Worm (Caenorhabditis elegans) whole organism, L2 larva: ENCODE measurements around the gene math-3.
"Not testable (repeated sequence)": the region's sequence is repeated elsewhere in the genome, so short reads cannot be mapped to it uniquely, and the experiment has no call there.

Experiments
- C34F6.9 ChIP-seq: fragments of 150-350 bp; optimal IDR thresholded peaks from 2 replicates; lab custom pipeline; 2014; ENCODE audit warnings: missing biosample characterization, missing genetic modification characterization
- F13H6.1 ChIP-seq: sonication (generic microtip); optimal IDR thresholded peaks from 2 replicates; lab custom pipeline; 2016; ENCODE audit warnings: missing genetic modification characterization, missing compliant biosample characterization
- R02D3.7 ChIP-seq: fragments of 150-350 bp; optimal IDR thresholded peaks from 2 replicates; lab custom pipeline; 2014; ENCODE audit warnings: missing biosample characterization, missing genetic modification characterization
- alr-1 ChIP-seq: fragments of 150-350 bp; optimal IDR thresholded peaks from 2 replicates; lab custom pipeline; 2014; ENCODE audit warnings: missing biosample characterization, missing genetic modification characterization
- blmp-1 ChIP-seq: sonication (generic microtip); optimal IDR thresholded peaks from 2 replicates; lab custom pipeline; 2017; ENCODE audit warnings: missing genetic modification characterization, mild to moderate bottlenecking, missing compliant biosample characterization, antibody characterized with exemption, moderate library complexity; ENCODE audit not compliant: insufficient read depth
- ceh-82 ChIP-seq: fragments of 150-350 bp; optimal IDR thresholded peaks from 2 replicates; lab custom pipeline; 2014; ENCODE audit warnings: missing biosample characterization, missing genetic modification characterization
- crh-2 ChIP-seq: sonication (generic microtip); optimal IDR thresholded peaks from 2 replicates; lab custom pipeline; 2017; ENCODE audit warnings: missing biosample characterization, missing genetic modification characterization
- egl-27 ChIP-seq: sonication (generic microtip); optimal IDR thresholded peaks from 3 replicates; lab custom pipeline; 2017; ENCODE audit warnings: missing biosample characterization, missing genetic modification reagents, missing genetic modification characterization
- elt-1 ChIP-seq: fragments of 150-350 bp; optimal IDR thresholded peaks from 2 replicates; lab custom pipeline; 2014; ENCODE audit warnings: missing biosample characterization, missing genetic modification characterization
- fos-1 ChIP-seq: fragments of 150-350 bp; optimal IDR thresholded peaks from 2 replicates; lab custom pipeline; 2014; ENCODE audit warnings: missing biosample characterization, missing genetic modification characterization
- lin-11 ChIP-seq: fragments of 150-350 bp; sonication (generic microtip); optimal IDR thresholded peaks from 2 replicates; lab custom pipeline; 2014; ENCODE audit warnings: missing biosample characterization, missing genetic modification characterization, inconsistent platforms, mixed read lengths
- lin-13 ChIP-seq: fragments of 150-350 bp; optimal IDR thresholded peaks from 2 replicates; lab custom pipeline; 2014; ENCODE audit warnings: missing biosample characterization, missing genetic modification reagents, missing genetic modification characterization
- lsy-2 ChIP-seq, 2 experiments: fragments of 150-350 bp in 1 of 2; sonication (generic microtip) in 1 of 2; optimal IDR thresholded peaks; 2 replicates each; lab custom pipeline; 2014 to 2017; ENCODE audit warnings: missing biosample characterization in 2 of 2, missing genetic modification characterization in 2 of 2
- mab-5 ChIP-seq: fragments of 150-350 bp; optimal IDR thresholded peaks from 2 replicates; lab custom pipeline; 2014; ENCODE audit warnings: missing biosample characterization, missing genetic modification characterization
- mbf-1 ChIP-seq: sonication (generic microtip); optimal IDR thresholded peaks from 2 replicates; lab custom pipeline; 2017; ENCODE audit warnings: missing biosample characterization, missing genetic modification characterization
- mdl-1 ChIP-seq, 2 experiments: fragments of 150-350 bp in 1 of 2; sonication (generic microtip) in 1 of 2; optimal IDR thresholded peaks; 2 replicates each; lab custom pipeline; 2017; ENCODE audit warnings: missing biosample characterization in 2 of 2, missing genetic modification characterization in 2 of 2
- nhr-12 ChIP-seq: fragments of 150-350 bp; optimal IDR thresholded peaks from 2 replicates; lab custom pipeline; 2014; ENCODE audit warnings: missing biosample characterization, missing genetic modification characterization
- nhr-129 ChIP-seq: fragments of 150-350 bp; optimal IDR thresholded peaks from 2 replicates; lab custom pipeline; 2014; ENCODE audit warnings: missing biosample characterization, missing genetic modification characterization
- nhr-21 ChIP-seq: fragments of 150-350 bp; optimal IDR thresholded peaks from 2 replicates; lab custom pipeline; 2014; ENCODE audit warnings: missing biosample characterization, missing genetic modification characterization
- nhr-23 ChIP-seq: fragments of 150-350 bp; optimal IDR thresholded peaks from 2 replicates; lab custom pipeline; 2014; ENCODE audit warnings: missing biosample characterization, missing genetic modification reagents, missing genetic modification characterization
- nhr-237 ChIP-seq: fragments of 150-350 bp; optimal IDR thresholded peaks from 2 replicates; lab custom pipeline; 2014; ENCODE audit warnings: missing biosample characterization, missing genetic modification characterization
- nhr-25 ChIP-seq: fragments of 150-350 bp; sonication (generic microtip); optimal IDR thresholded peaks from 3 replicates; lab custom pipeline; 2014; ENCODE audit warnings: missing biosample characterization, missing genetic modification characterization
- nhr-6 ChIP-seq: fragments of 150-350 bp; optimal IDR thresholded peaks from 2 replicates; lab custom pipeline; 2014; ENCODE audit warnings: missing biosample characterization, missing genetic modification characterization
- peb-1 ChIP-seq: fragments of 150-350 bp; optimal IDR thresholded peaks from 2 replicates; lab custom pipeline; 2014; ENCODE audit warnings: missing biosample characterization, missing genetic modification characterization
- sem-4 ChIP-seq: fragments of 150-350 bp; optimal IDR thresholded peaks from 2 replicates; lab custom pipeline; 2014; ENCODE audit warnings: missing biosample characterization, missing genetic modification reagents, missing genetic modification characterization
- skn-1 ChIP-seq: sonication (generic microtip); optimal IDR thresholded peaks from 2 replicates; lab custom pipeline; 2017; ENCODE audit warnings: missing biosample characterization, missing genetic modification characterization
- sma-3 ChIP-seq: sonication (generic microtip); optimal IDR thresholded peaks from 2 replicates; lab custom pipeline; 2016; ENCODE audit warnings: missing genetic modification reagents, missing genetic modification characterization, missing compliant biosample characterization
- sma-9 ChIP-seq, 2 experiments: fragments of 150-350 bp in 1 of 2; sonication (generic microtip) in 1 of 2; optimal IDR thresholded peaks; 2 replicates each; lab custom pipeline; 2014 to 2016; ENCODE audit warnings: missing genetic modification characterization in 2 of 2, mild to moderate bottlenecking in 1 of 2, missing biosample characterization in 1 of 2, missing compliant biosample characterization in 1 of 2, missing genetic modification reagents in 1 of 2, moderate library complexity in 1 of 2
- unc-39 ChIP-seq: fragments of 150-350 bp; optimal IDR thresholded peaks from 2 replicates; lab custom pipeline; 2014; ENCODE audit warnings: missing biosample characterization, missing genetic modification characterization
- unc-55 ChIP-seq: fragments of 150-350 bp; sonication (generic microtip); optimal IDR thresholded peaks from 3 replicates; lab custom pipeline; 2014; ENCODE audit warnings: missing biosample characterization, missing genetic modification reagents, missing genetic modification characterization
- unc-62 ChIP-seq: fragments of 150-350 bp; optimal IDR thresholded peaks from 2 replicates; lab custom pipeline; 2014; ENCODE audit warnings: missing biosample characterization, missing genetic modification reagents, missing genetic modification characterization
- ztf-1 ChIP-seq: fragments of 200-800 bp; sonication (Bioruptor generic); conservative IDR thresholded peaks from 2 replicates; pipeline ENCODE4 v1.3.6; 2022; ENCODE audit warnings: missing genetic modification characterization, missing compliant biosample characterization
- ztf-11 ChIP-seq: sonication (generic microtip); optimal IDR thresholded peaks from 2 replicates; lab custom pipeline; 2017; ENCODE audit warnings: missing biosample characterization, missing genetic modification characterization

math-3 gene

DNA sequence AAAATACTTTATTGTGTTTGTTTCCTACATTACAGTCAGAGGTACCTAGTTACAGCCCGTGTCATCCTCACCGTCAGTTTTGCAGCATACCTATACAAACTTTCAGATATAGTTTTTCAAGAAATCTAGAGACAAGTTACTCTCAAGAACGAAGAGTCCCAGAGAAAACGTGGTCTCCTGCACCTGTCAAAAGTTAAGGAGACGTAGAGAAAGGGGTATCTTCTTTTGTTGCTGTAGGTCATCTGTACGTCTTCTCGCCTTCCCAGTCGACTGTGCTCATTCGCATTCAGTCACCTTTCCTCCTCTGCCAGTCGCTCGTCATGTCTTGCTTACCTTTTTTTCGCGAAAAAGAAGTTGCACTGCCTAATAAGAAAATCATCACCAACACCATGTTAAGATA lies 10.3 kb upstream of the math-3 start, which contains the start of gene F36H5.4:
F36H5.4 (plus strand) TSS at position 301 of the 400 bp plus-strand sequence.
- TF ChIP-seq sma-3 (GFP tag; lab: Kevin White, UChicago) (no peak), ztf-1 (GFP tag; lab: Robert Waterston, UW) (no peak), nhr-129 (tag; lab: Kevin White, UChicago) (no peak), nhr-21 (no peak), nhr-12 (tag; lab: Kevin White, UChicago) (no peak), peb-1 (no peak), alr-1 (tag; lab: Kevin White, UChicago) (no peak), nhr-6 (tag; lab: Kevin White, UChicago) (no peak), skn-1 (tag; lab: Kevin White, UChicago) (no peak), lsy-2 (tag; optimal IDR thresholded peaks at IDR 0.05; lab: Kevin White, UChicago) (no peak), ceh-82 (tag; lab: Kevin White, UChicago) (no peak), nhr-23 (no peak)

DNA sequence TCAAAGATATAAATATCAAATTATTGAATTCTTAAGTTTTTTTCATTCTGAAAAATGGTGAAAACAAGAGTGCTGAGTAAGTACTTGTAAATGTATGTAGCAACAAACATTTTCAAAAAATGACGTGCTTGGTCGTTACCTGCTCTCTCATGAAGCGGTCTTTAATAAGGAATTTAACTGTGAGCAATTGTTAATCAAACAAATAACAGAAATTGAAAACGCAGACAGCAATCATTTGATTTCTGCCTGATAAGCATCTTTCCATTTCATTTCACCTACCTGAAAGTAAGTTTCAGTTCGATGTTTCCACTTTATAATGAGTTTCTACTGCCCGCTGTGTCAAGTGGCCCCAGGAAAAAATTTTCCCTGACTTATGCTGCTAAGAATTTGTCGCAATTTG lies 8.8 kb upstream of the math-3 start, which contains the start of gene math-28:
math-28 (plus strand) TSS at position 301 of the 400 bp plus-strand sequence.
- no peak for TF ChIP-seq mbf-1 (tag; lab: Kevin White, UChicago)
- TF ChIP-seq F13H6.1 (tag; lab: Kevin White, UChicago): no peak
- TF ChIP-seq skn-1 (tag; lab: Kevin White, UChicago): no peak
- TF ChIP-seq mab-5: no peak
- no peak for TF ChIP-seq mdl-1 (tag; optimal IDR thresholded peaks at IDR 0.05; lab: Kevin White, UChicago)
- TF ChIP-seq unc-39 (tag; lab: Kevin White, UChicago): no peak
- no peak for TF ChIP-seq sma-9 (GFP tag; optimal IDR thresholded peaks at IDR 0.05; lab: Kevin White, UChicago)
- TF ChIP-seq sma-9 (tag; optimal IDR thresholded peaks at IDR 0.05; lab: Kevin White, UChicago): no peak
- no peak for TF ChIP-seq lin-13 (GFP tag; lab: Kevin White, UChicago)
- no peak for TF ChIP-seq elt-1 (tag; lab: Kevin White, UChicago)
- no peak for TF ChIP-seq nhr-237 (tag; lab: Kevin White, UChicago)
- TF ChIP-seq R02D3.7 (tag; lab: Kevin White, UChicago): no peak
- TF ChIP-seq unc-62 (GFP tag; lab: Kevin White, UChicago): no peak
- TF ChIP-seq alr-1 (tag; lab: Kevin White, UChicago): no peak
- no peak for TF ChIP-seq ztf-11
- no peak for TF ChIP-seq sem-4
- no peak for TF ChIP-seq fos-1 (tag; lab: Kevin White, UChicago)

DNA sequence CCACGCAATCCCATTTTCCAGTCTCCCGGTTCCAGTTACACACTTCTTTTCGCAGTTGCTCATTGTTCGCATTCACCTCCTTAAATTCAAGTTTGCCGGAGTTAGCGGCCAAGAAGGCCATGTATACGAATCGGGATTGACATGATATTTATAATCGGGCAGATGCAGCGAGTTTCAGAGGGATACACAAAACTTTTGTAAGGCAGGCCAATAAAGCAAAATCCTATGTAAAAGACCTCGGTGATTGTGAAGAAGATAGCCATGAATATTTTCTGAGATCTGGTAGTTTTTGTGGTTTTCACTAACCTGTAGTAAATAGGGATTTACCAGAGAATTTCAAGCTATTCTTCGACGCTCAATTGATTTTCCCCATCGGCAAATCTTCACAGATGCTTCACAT lies 5.2 kb upstream of the math-3 start:
- TF ChIP-seq peb-1: no peak
- no peak for TF ChIP-seq egl-27
- no peak for TF ChIP-seq skn-1 (tag; lab: Kevin White, UChicago)
- TF ChIP-seq nhr-21: no peak
- TF ChIP-seq elt-1 (tag; lab: Kevin White, UChicago): no peak
- TF ChIP-seq unc-55 (GFP tag; lab: Kevin White, UChicago): no peak
- no peak for TF ChIP-seq blmp-1
- TF ChIP-seq nhr-25 (tag; lab: Kevin White, UChicago): no peak
- TF ChIP-seq lin-11: no peak
- TF ChIP-seq crh-2 (tag; lab: Kevin White, UChicago): no peak

DNA sequence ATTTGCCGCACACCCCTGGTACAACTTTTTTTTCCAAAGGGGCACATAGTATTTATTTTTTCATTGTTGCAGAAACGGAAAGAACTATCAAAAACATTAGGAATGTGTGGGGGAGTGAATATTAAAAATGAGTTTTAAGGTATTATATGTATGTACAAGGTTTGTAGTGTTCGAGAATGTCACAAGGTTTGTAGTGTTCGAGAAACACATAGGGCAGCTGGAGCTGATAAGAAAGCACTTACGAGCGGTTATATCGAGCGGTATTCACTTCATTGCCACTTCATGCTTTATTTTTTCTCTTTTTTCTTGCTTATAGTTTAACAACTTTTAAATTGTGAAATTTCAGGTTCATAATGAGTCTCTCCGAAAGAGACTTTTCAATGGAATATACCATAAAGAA lies 4.4 kb upstream of the math-3 start:
- peak; percentile 34 for TF ChIP-seq fos-1 (tag; lab: Kevin White, UChicago)

DNA sequence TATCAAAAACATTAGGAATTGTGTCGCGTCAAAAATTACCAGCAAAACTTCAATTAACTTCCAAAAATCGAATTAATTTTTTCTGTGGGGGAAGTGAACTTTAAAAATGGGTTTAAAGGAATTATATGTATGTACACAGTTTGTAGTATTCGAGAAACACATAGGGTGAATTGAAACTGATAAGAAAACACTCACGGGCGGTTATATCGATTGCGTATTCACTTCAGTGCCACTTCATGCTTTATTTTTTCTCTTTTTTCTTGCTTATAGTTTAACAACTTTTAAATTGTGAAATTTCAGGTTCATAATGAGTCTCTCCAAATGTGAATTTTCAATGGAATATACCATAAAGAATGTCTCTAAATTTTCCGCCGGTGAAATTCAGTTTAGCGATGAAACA lies 538 bp upstream of the math-3 start, which contains the start of gene math-26:
math-26 (plus strand) TSS at position 301 of the 400 bp plus-strand sequence.
- TF ChIP-seq skn-1, C34F6.9, elt-1 (tag; lab: Kevin White, UChicago): not testable (repeated sequence)

DNA sequence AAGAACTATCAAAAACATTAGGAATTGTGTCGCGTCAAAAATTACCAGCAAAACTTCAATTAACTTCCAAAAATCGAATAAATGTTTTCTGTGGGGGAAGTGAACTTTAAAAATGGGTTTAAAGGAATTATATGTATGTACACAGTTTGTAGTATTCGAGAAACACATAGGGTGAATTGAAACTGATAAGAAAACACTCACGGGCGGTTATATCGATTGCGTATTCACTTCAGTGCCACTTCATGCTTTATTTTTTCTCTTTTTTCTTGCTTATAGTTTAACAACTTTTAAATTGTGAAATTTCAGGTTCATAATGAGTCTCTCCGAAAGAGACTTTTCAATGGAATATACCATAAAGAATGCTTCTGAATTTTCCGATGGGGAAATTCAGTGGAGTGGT lies 3.3 kb downstream of the math-3 start, which contains the start of gene F36H5.14:
F36H5.14 (plus strand) TSS at position 301 of the 400 bp plus-strand sequence.
- TF ChIP-seq lin-13 (GFP tag; lab: Kevin White, UChicago); sma-3 (GFP tag; lab: Kevin White, UChicago); egl-27: not testable (repeated sequence)
